Fruit fly (Drosophila melanogaster): ENCODE results near the gene Tgs1.

DNA sequence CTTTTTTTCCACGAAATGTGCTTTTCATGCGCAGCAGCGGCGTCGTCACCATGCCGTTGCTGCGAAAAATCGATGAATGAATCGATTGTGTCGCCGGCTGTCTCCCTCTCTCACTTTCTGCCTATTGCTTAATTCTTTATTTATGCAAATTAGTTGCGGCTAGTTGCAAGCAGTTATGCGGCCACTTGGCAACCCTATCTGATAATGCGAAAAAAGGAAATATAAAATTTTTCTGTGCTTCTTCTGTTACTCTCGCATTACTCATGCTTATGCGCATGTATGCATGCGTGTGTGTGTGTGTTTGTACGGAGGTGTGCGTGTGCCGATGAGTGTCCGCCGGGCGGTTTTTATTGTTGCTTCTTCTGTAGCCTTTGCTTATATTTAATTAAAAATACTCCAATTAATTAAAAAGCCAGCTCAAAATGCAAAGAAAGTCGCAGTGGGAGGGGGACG is 11.6 kb upstream of the Tgs1 start:
- TF ChIP-seq CG10348 (GFP tag; IDR thresholded peaks at IDR 0.05) (no peak), CG15710 (tag; optimal IDR thresholded peaks at IDR 0.05) (peak; percentile 11), CG14655 (GFP tag; optimal IDR thresholded peaks at IDR 0.05) (peak; percentile 39), CG34367 (tag; optimal IDR thresholded peaks at IDR 0.05) (no peak), CG12605 (GFP tag; IDR thresholded peaks at IDR 0.05) (no peak), CG8301 (tag; optimal IDR thresholded peaks at IDR 0.05) (peak; percentile 9), Pif1B (GFP tag; optimal IDR thresholded peaks at IDR 0.05) (peak; percentile 39)

Data from whole organism, pupa.